Worm (Caenorhabditis elegans) whole organism, L3 larva: ENCODE results near the gene Y75B8A.39.

Source experiments
- ama-1 ChIP-seq: fragments of 150-350 bp; optimal IDR thresholded peaks from 2 replicates; lab custom pipeline; 2018
- ceh-28 ChIP-seq: fragments of 150-350 bp; optimal IDR thresholded peaks from 2 replicates; lab custom pipeline; 2014; ENCODE audit warnings: missing biosample characterization, missing genetic modification reagents, missing genetic modification characterization
- ceh-82 ChIP-seq: fragments of 150-350 bp; optimal IDR thresholded peaks from 2 replicates; lab custom pipeline; 2014; ENCODE audit warnings: missing biosample characterization, missing genetic modification characterization
- daf-12 ChIP-seq: fragments of 150-350 bp; optimal IDR thresholded peaks from 2 replicates; lab custom pipeline; 2014; ENCODE audit warnings: missing biosample characterization, missing genetic modification reagents, missing genetic modification characterization
- egl-27 ChIP-seq: sonication (generic microtip); optimal IDR thresholded peaks from 4 replicates; lab custom pipeline; 2017; ENCODE audit warnings: missing biosample characterization, missing genetic modification reagents, missing genetic modification characterization
- egl-5 ChIP-seq: fragments of 150-350 bp; optimal IDR thresholded peaks from 2 replicates; lab custom pipeline; 2017; ENCODE audit warnings: missing biosample characterization, missing genetic modification reagents, missing genetic modification characterization, inconsistent platforms
- elt-1 ChIP-seq: fragments of 150-350 bp; optimal IDR thresholded peaks from 2 replicates; lab custom pipeline; 2014; ENCODE audit warnings: missing biosample characterization, missing genetic modification characterization
- elt-2 ChIP-seq: sonication (generic microtip); optimal IDR thresholded peaks from 2 replicates; lab custom pipeline; 2016; ENCODE audit warnings: missing genetic modification reagents, mild to moderate bottlenecking, missing genetic modification characterization, missing compliant biosample characterization
- elt-3 ChIP-seq, 3 experiments: fragments of 150-350 bp in 1 of 3; sonication (generic microtip) in 2 of 3; optimal IDR thresholded peaks; 2 replicates in 2 of 3; 4 replicates in 1 of 3; lab custom pipeline; 2014 to 2017; ENCODE audit warnings: missing biosample characterization in 3 of 3, missing genetic modification characterization in 3 of 3
- eor-1 ChIP-seq, 2 experiments: fragments of 150-350 bp; optimal IDR thresholded peaks; 2 replicates each; lab custom pipeline; 2014 to 2018; ENCODE audit warnings: missing biosample characterization in 2 of 2, missing genetic modification characterization in 2 of 2
- fkh-10 ChIP-seq: sonication (generic microtip); optimal IDR thresholded peaks from 2 replicates; lab custom pipeline; 2017; ENCODE audit warnings: missing biosample characterization, missing genetic modification reagents, missing genetic modification characterization
- fos-1 ChIP-seq: fragments of 150-350 bp; optimal IDR thresholded peaks from 2 replicates; lab custom pipeline; 2014; ENCODE audit warnings: missing biosample characterization, missing genetic modification characterization
- hmg-11 ChIP-seq: sonication (generic microtip); optimal IDR thresholded peaks from 2 replicates; lab custom pipeline; 2016; ENCODE audit warnings: missing genetic modification characterization, missing compliant biosample characterization
- jun-1 ChIP-seq: fragments of 150-350 bp; optimal IDR thresholded peaks from 2 replicates; lab custom pipeline; 2014; ENCODE audit warnings: missing biosample characterization, missing genetic modification reagents, missing genetic modification characterization
- lin-39 ChIP-seq: fragments of 150-350 bp; optimal IDR thresholded peaks from 2 replicates; lab custom pipeline; 2018; ENCODE audit warnings: missing biosample characterization, missing genetic modification reagents, missing genetic modification characterization
- lsy-12 ChIP-seq: sonication (generic microtip); optimal IDR thresholded peaks from 2 replicates; lab custom pipeline; 2016; ENCODE audit warnings: mild to moderate bottlenecking, missing genetic modification characterization, missing compliant biosample characterization
- nfya-1 ChIP-seq: sonication (generic microtip); optimal IDR thresholded peaks from 2 replicates; lab custom pipeline; 2017; ENCODE audit warnings: missing genetic modification characterization, mild to moderate bottlenecking, missing compliant biosample characterization, antibody characterized with exemption, moderate library complexity; ENCODE audit not compliant: insufficient read depth
- nhr-23 ChIP-seq: fragments of 150-350 bp; optimal IDR thresholded peaks from 2 replicates; lab custom pipeline; 2014; ENCODE audit warnings: missing biosample characterization, missing genetic modification reagents, missing genetic modification characterization
- nhr-28 ChIP-seq: fragments of 150-350 bp; optimal IDR thresholded peaks from 2 replicates; lab custom pipeline; 2014; ENCODE audit warnings: missing biosample characterization, missing genetic modification characterization
- nhr-43 ChIP-seq: sonication (generic microtip); optimal IDR thresholded peaks from 2 replicates; lab custom pipeline; 2016; ENCODE audit warnings: mild to moderate bottlenecking, missing genetic modification characterization, missing compliant biosample characterization; ENCODE audit not compliant: poor library complexity, severe bottlenecking
- nhr-67 ChIP-seq: fragments of 150-350 bp; optimal IDR thresholded peaks from 2 replicates; lab custom pipeline; 2014; ENCODE audit warnings: missing biosample characterization, missing genetic modification characterization
- nhr-77 ChIP-seq: fragments of 150-350 bp; optimal IDR thresholded peaks from 2 replicates; lab custom pipeline; 2014; ENCODE audit warnings: missing biosample characterization, missing genetic modification characterization
- pha-4 ChIP-seq: fragments of 150-350 bp; optimal IDR thresholded peaks from 2 replicates; lab custom pipeline; 2014; ENCODE audit warnings: missing biosample characterization, missing genetic modification reagents, missing genetic modification characterization
- pqm-1 ChIP-seq: fragments of 150-350 bp; optimal IDR thresholded peaks from 2 replicates; lab custom pipeline; 2017; ENCODE audit warnings: missing biosample characterization, missing genetic modification characterization, inconsistent platforms
- sea-2 ChIP-seq: fragments of 150-350 bp; sonication (generic microtip); optimal IDR thresholded peaks from 4 replicates; lab custom pipeline; 2014; ENCODE audit warnings: missing biosample characterization, missing genetic modification reagents, missing genetic modification characterization
- skn-1 ChIP-seq: fragments of 150-350 bp; optimal IDR thresholded peaks from 2 replicates; lab custom pipeline; 2014; ENCODE audit warnings: missing biosample characterization, missing genetic modification characterization
- unc-39 ChIP-seq: sonication (generic microtip); optimal IDR thresholded peaks from 4 replicates; lab custom pipeline; 2017; ENCODE audit warnings: missing biosample characterization, missing genetic modification characterization
- zag-1 ChIP-seq: fragments of 150-350 bp; optimal IDR thresholded peaks from 2 replicates; lab custom pipeline; 2014; ENCODE audit warnings: missing biosample characterization, missing genetic modification characterization
- ztf-11 ChIP-seq: fragments of 150-350 bp; optimal IDR thresholded peaks from 2 replicates; lab custom pipeline; 2014; ENCODE audit warnings: missing biosample characterization, missing genetic modification characterization
- ztf-4 ChIP-seq: fragments of 150-350 bp; optimal IDR thresholded peaks from 2 replicates; lab custom pipeline; 2014; ENCODE audit warnings: missing biosample characterization, missing genetic modification characterization

The Y75B8A.39 gene

ce11 chrIII:12304805-12305377 lies 8.1 kb upstream of the Y75B8A.39 start:
- peak; percentile 66 for TF ChIP-seq pha-4 (tag; lab: Kevin White, UChicago)
- TF ChIP-seq hmg-11, result no peak
- TF ChIP-seq, all 47 proteins: peak for 1

ce11 chrIII:12307475-12307874 lies 5.5 kb upstream of the Y75B8A.39 start, which contains the start of gene pqn-92:
pqn-92 (plus strand) TSS chrIII:12307781.
- TF ChIP-seq pqm-1 (tag; lab: Kevin White, UChicago), result no peak
- TF ChIP-seq elt-2 (tag; lab: Kevin White, UChicago), result peak; percentile 55

DNA sequence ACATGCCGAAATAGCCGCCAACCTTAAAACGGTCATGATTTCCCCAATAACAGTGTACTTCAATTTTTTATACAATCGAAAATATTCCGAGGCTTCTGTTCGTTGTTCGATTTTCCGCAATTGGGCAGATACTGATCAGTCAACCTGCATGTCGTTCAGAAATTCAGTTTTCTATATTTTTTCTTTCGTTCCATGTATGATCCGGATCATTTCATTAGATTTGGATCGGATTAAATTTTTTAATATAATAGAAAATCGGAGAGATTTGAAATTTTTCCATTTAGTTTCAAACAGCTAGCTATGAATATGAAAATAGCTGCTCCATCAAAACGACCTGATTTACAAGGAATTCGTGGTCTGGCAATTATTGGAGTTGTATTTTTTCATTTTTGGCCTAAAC lies 2.2 kb downstream of the Y75B8A.39 start, which contains the start of gene Y75B8A.37:
TSS of gene Y75B8A.37 (plus strand) at position 301 of the 400 bp plus-strand sequence.
- no peak for TF ChIP-seq ceh-82 (tag; lab: Kevin White, UChicago)

- no peak for TF ChIP-seq egl-5 (tag; lab: Kevin White, UChicago)
- TF ChIP-seq egl-27 (tag; lab: Kevin White, UChicago), result no peak
- peak; percentile 83 for TF ChIP-seq jun-1 (tag; lab: Kevin White, UChicago)
- TF ChIP-seq pqm-1 (tag; lab: Kevin White, UChicago), result peak; percentile 88
- peak; percentile 11 for TF ChIP-seq pha-4 (tag; lab: Kevin White, UChicago)
- TF ChIP-seq elt-2 (tag; lab: Kevin White, UChicago), result peak; percentile 91
- no peak for TF ChIP-seq skn-1 (tag; lab: Kevin White, UChicago)
Measured at ce11 chrIII:12317492-12317891, 4.5 kb downstream of the Y75B8A.39 start.

- peak; percentile 84 for TF ChIP-seq fos-1 (tag; lab: Kevin White, UChicago)
- peak; percentile 99 for TF ChIP-seq pqm-1 (tag; lab: Kevin White, UChicago)
- peak; percentile 96 for TF ChIP-seq elt-2 (tag; lab: Kevin White, UChicago)
- no peak for TF ChIP-seq elt-1 (tag; lab: Kevin White, UChicago)
- TF ChIP-seq jun-1 (tag; lab: Kevin White, UChicago), result peak; percentile 91
- peak; percentile 50 for TF ChIP-seq pha-4 (tag; lab: Kevin White, UChicago)
- TF ChIP-seq unc-39 (tag; lab: Kevin White, UChicago), result no peak
- no peak for TF ChIP-seq elt-3 (tag; optimal IDR thresholded peaks at IDR 0.05; lab: Kevin White, UChicago)
Measured at ce11 chrIII:12318794-12319193, 5.8 kb downstream of the Y75B8A.39 start, which contains the start of gene Y75B8A.28. Y75B8A.28 (plus strand) TSS chrIII:12319089.

DNA sequence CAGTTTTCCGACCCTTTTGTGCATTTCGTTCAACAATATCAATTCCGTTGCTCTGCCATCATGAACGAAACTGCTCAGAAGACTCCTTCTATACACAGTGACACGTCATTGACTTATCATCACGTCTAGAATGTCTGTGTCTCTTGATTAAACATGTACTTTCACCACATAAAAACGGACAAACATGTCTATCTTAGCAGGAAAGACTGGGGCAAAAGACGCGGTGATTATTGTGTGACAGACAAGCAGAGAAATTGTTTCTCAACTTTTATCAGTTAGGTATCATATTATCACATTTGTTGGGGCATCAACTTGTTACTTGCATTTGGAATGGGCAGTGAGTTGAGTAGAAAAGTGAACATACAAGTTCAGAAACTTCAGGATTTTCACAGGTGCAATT lies 12.3 kb downstream of the Y75B8A.39 start:
- TF ChIP-seq jun-1 (tag; lab: Kevin White, UChicago) (peak; percentile 62), pha-4 (tag; lab: Kevin White, UChicago) (peak; percentile 34), ztf-4 (no peak), elt-2 (tag; lab: Kevin White, UChicago) (peak; percentile 96), pqm-1 (tag; lab: Kevin White, UChicago) (peak; percentile 85), ama-1 (no peak), egl-5 (tag; lab: Kevin White, UChicago) (no peak), skn-1 (tag; lab: Kevin White, UChicago) (peak; percentile 39), nhr-23 (tag; lab: Kevin White, UChicago) (no peak), eor-1 (tag; optimal IDR thresholded peaks at IDR 0.05; lab: Kevin White, UChicago) (no peak), nfya-1 (peak; percentile 36)

DNA sequence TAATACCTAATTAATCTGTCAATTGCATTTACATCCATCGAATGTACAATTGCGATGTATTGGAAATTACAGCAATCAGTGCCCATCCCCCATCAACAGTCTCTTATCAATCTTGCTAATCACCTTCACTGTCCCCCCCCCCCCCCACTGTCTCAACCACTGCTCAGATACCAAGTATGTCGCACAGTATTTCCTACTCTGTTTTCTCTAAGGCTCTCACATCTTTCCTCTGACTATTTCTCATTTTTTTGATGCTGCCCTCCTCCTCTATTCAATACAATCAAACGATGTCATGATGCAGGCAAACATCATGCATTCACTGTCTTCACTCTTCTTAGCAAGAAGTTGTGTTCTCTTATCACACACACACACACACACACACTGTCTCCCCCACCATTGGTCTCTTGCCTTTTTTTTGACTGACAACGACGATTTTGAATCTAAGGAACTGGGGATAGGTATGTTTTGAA lies 14.6 kb downstream of the Y75B8A.39 start, which contains the start of the genes zip-12 and Y75B8A.63:
TSS of gene zip-12 (plus strand) at position 387 of the 470 bp plus-strand sequence.
TSS of gene Y75B8A.63 (plus strand) at position 420 of the 470 bp plus-strand sequence.
- TF ChIP-seq lsy-12 (tag; lab: Kevin White, UChicago) (no peak), jun-1 (tag; lab: Kevin White, UChicago) (peak; percentile 1), nhr-28 (tag; lab: Kevin White, UChicago) (no peak), skn-1 (tag; lab: Kevin White, UChicago) (no peak), daf-12 (tag; lab: Kevin White, UChicago) (no peak), nhr-77 (tag; lab: Kevin White, UChicago) (no peak), nhr-43 (no peak), nhr-67 (tag; lab: Kevin White, UChicago) (no peak), fos-1 (tag; lab: Kevin White, UChicago) (no peak), ceh-28 (no peak), ztf-11 (tag; lab: Kevin White, UChicago) (no peak), nfya-1 (peak; percentile 25), lin-39 (tag; lab: Kevin White, UChicago) (no peak), elt-3 (tag; optimal IDR thresholded peaks at IDR 0.05; lab: Kevin White, UChicago) (peak in 1 of 3 experiments; percentile 18), egl-27 (tag; lab: Kevin White, UChicago) (no peak), unc-39 (tag; lab: Kevin White, UChicago) (no peak), fkh-10 (GFP tag; lab: Kevin White, UChicago) (no peak), ceh-82 (tag; lab: Kevin White, UChicago) (no peak), nhr-23 (tag; lab: Kevin White, UChicago) (no peak), elt-2 (tag; lab: Kevin White, UChicago) (peak; percentile 91), sea-2 (no peak), zag-1 (tag; lab: Kevin White, UChicago) (no peak), pqm-1 (tag; lab: Kevin White, UChicago) (peak; percentile 55), pha-4 (tag; lab: Kevin White, UChicago) (peak; percentile 21)
